Fruit fly (Drosophila melanogaster) whole organism, embryonic: Measurements from ENCODE around the gene rau.

Source experiments
- Bdp1 ChIP-seq: fragments of 200-800 bp; sonication (Bioruptor generic); optimal IDR thresholded peaks from 3 replicates; lab custom pipeline; 2016; ENCODE audit warnings: missing biosample characterization, missing genetic modification characterization
- Bteb2 ChIP-seq: fragments of 200-800 bp; sonication (Bioruptor generic); optimal IDR thresholded peaks from 2 replicates; lab custom pipeline; 2016; ENCODE audit warnings: missing biosample characterization, missing genetic modification characterization
- CG10147 ChIP-seq: fragments of 200-800 bp; sonication (Bioruptor generic); optimal IDR thresholded peaks from 2 replicates; lab custom pipeline; 2019; ENCODE audit warnings: missing biosample characterization, mild to moderate bottlenecking, missing genetic modification characterization, moderate library complexity
- CG10267 ChIP-seq: fragments of 200-800 bp; sonication (Bioruptor generic); optimal IDR thresholded peaks from 2 replicates; lab custom pipeline; 2018; ENCODE audit warnings: missing biosample characterization, mild to moderate bottlenecking, missing genetic modification characterization, moderate library complexity
- CG10543 ChIP-seq: fragments of 200-800 bp; sonication (Bioruptor generic); optimal IDR thresholded peaks from 3 replicates; lab custom pipeline; 2017; ENCODE audit warnings: missing biosample characterization, mild to moderate bottlenecking, missing genetic modification characterization, moderate library complexity
- CG11695 ChIP-seq: fragments of 200-800 bp; sonication (Bioruptor generic); IDR thresholded peaks from 3 replicates; pipeline ENCODE4 v1.3.6; 2022; ENCODE audit warnings: missing biosample characterization, missing genetic modification characterization
- CG15479 ChIP-seq: fragments of 200-800 bp; sonication (Bioruptor generic); optimal IDR thresholded peaks from 3 replicates; lab custom pipeline; 2019; ENCODE audit warnings: missing biosample characterization, mild to moderate bottlenecking, missing genetic modification characterization, moderate library complexity
- CG1602 ChIP-seq: fragments of 200-800 bp; sonication (Bioruptor generic); optimal IDR thresholded peaks from 3 replicates; lab custom pipeline; 2016; ENCODE audit warnings: missing biosample characterization, missing genetic modification characterization
- CG17359 ChIP-seq: fragments of 200-800 bp; sonication (Bioruptor generic); optimal IDR thresholded peaks from 3 replicates; lab custom pipeline; 2018; ENCODE audit warnings: missing biosample characterization, mild to moderate bottlenecking, missing genetic modification characterization, moderate library complexity
- CG1792 ChIP-seq: fragments of 200-800 bp; sonication (Bioruptor generic); optimal IDR thresholded peaks from 2 replicates; lab custom pipeline; 2016; ENCODE audit warnings: missing biosample characterization, missing genetic modification characterization
- CG2678 ChIP-seq: fragments of 200-800 bp; sonication (Bioruptor generic); optimal IDR thresholded peaks from 3 replicates; lab custom pipeline; 2019; ENCODE audit warnings: missing biosample characterization, mild to moderate bottlenecking, missing genetic modification characterization, moderate library complexity
- CG2889 ChIP-seq: fragments of 200-800 bp; sonication (Bioruptor generic); IDR thresholded peaks from 3 replicates; pipeline ENCODE4 v1.3.6; 2022; ENCODE audit warnings: missing biosample characterization, missing genetic modification characterization
- CG5953 ChIP-seq: fragments of 200-800 bp; sonication (Bioruptor generic); IDR thresholded peaks from 2 replicates; pipeline ENCODE4 v1.3.6; 2022; ENCODE audit warnings: missing biosample characterization, missing genetic modification characterization
- CG7839 ChIP-seq: fragments of 200-800 bp; sonication (Bioruptor generic); optimal IDR thresholded peaks from 3 replicates; lab custom pipeline; 2018; ENCODE audit warnings: missing biosample characterization, mild to moderate bottlenecking, missing genetic modification characterization, moderate library complexity
- CG7928 ChIP-seq: fragments of 200-800 bp; sonication (Bioruptor generic); optimal IDR thresholded peaks from 2 replicates; lab custom pipeline; 2017; ENCODE audit warnings: missing biosample characterization, mild to moderate bottlenecking, missing genetic modification characterization
- CG8478 ChIP-seq: fragments of >200 bp; optimal IDR thresholded peaks from 2 replicates; lab custom pipeline; 2018
- CG9932 ChIP-seq: fragments of 200-800 bp; sonication (Bioruptor generic); IDR thresholded peaks from 2 replicates; pipeline ENCODE4 v1.3.6; 2022; ENCODE audit warnings: missing biosample characterization, missing genetic modification characterization
- CrebB ChIP-seq: fragments of 200-800 bp; sonication (Bioruptor generic); optimal IDR thresholded peaks from 3 replicates; lab custom pipeline; 2018; ENCODE audit warnings: missing biosample characterization, mild to moderate bottlenecking, missing genetic modification characterization
- D ChIP-seq, 2 experiments: fragments of 200-800 bp in 1 of 2; fragments of >200 bp in 1 of 2; sonication (Bioruptor generic) in 1 of 2; optimal IDR thresholded peaks; 2 replicates in 1 of 2; 3 replicates in 1 of 2; lab custom pipeline; 2017; ENCODE audit warnings: mild to moderate bottlenecking in 1 of 2, missing biosample characterization in 1 of 2, missing genetic modification characterization in 1 of 2, missing genetic modification reagents in 1 of 2
- Ets65A ChIP-seq: fragments of 200-800 bp; sonication (Bioruptor generic); peaks from one replicate; lab custom pipeline; 2016; ENCODE audit warnings: missing biosample characterization, missing genetic modification characterization
- Fer1 ChIP-seq: fragments of 200-800 bp; sonication (Bioruptor generic); optimal IDR thresholded peaks from 2 replicates; lab custom pipeline; 2017; ENCODE audit warnings: missing biosample characterization, mild to moderate bottlenecking, missing genetic modification characterization
- H15 ChIP-seq: fragments of 200-800 bp; sonication (Bioruptor generic); IDR thresholded peaks from 3 replicates; pipeline ENCODE4 v1.3.6; 2022; ENCODE audit warnings: missing biosample characterization, missing genetic modification characterization
- HLH4C ChIP-seq: fragments of 200-800 bp; sonication (Bioruptor generic); IDR thresholded peaks from 3 replicates; pipeline ENCODE4 v1.3.6; 2022; ENCODE audit warnings: missing biosample characterization, missing genetic modification characterization; ENCODE audit not compliant: partially characterized antibody
- HmgZ ChIP-seq: fragments of 200-800 bp; sonication (Bioruptor generic); optimal IDR thresholded peaks from 2 replicates; lab custom pipeline; 2018; ENCODE audit warnings: missing biosample characterization, mild to moderate bottlenecking, missing genetic modification characterization
- Hmr ChIP-seq: fragments of 200-800 bp; sonication (Bioruptor generic); optimal IDR thresholded peaks from 3 replicates; lab custom pipeline; 2017; ENCODE audit warnings: mild to moderate bottlenecking, missing biosample characterization, missing genetic modification reagents, missing genetic modification characterization
- Oaz ChIP-seq: fragments of 200-800 bp; sonication (Bioruptor generic); IDR thresholded peaks from 2 replicates; pipeline ENCODE4 v1.3.6; 2022; ENCODE audit warnings: missing biosample characterization, missing genetic modification characterization
- Pdp1 ChIP-seq, 2 experiments: fragments of 200-800 bp; sonication (Bioruptor generic); optimal IDR thresholded peaks; 3 replicates each; lab custom pipeline; 2016; ENCODE audit warnings: missing biosample characterization in 2 of 2, missing genetic modification characterization in 2 of 2, mild to moderate bottlenecking in 1 of 2, moderate library complexity in 1 of 2
- Poxn ChIP-seq: fragments of 200-800 bp; sonication (Bioruptor generic); IDR thresholded peaks from 2 replicates; pipeline ENCODE4 v1.3.6; 2022; ENCODE audit warnings: missing biosample characterization, missing genetic modification characterization
- Stat92E ChIP-seq, 3 experiments: fragments of >200 bp in 2 of 3; fragments of 200-800 bp in 1 of 3; sonication (Bioruptor generic) in 1 of 3; optimal IDR thresholded peaks; 2 replicates each; lab custom pipeline; 2017 to 2019; ENCODE audit warnings: missing biosample characterization in 3 of 3, missing genetic modification characterization in 3 of 3, mild to moderate bottlenecking in 1 of 3, moderate library complexity in 1 of 3
- Xrp1 ChIP-seq: fragments of 200-800 bp; sonication (Bioruptor generic); IDR thresholded peaks from 2 replicates; pipeline ENCODE4 v1.3.6; 2022; ENCODE audit warnings: missing biosample characterization, missing genetic modification characterization
- al ChIP-seq: fragments of 200-800 bp; sonication (Bioruptor generic); IDR thresholded peaks from 2 replicates; pipeline ENCODE4 v1.3.6; 2022; ENCODE audit warnings: missing biosample characterization, missing genetic modification characterization
- br ChIP-seq: fragments of >200 bp; optimal IDR thresholded peaks from 2 replicates; lab custom pipeline; 2017
- crol ChIP-seq: fragments of 200-800 bp; sonication (Bioruptor generic); IDR thresholded peaks from 2 replicates; pipeline ENCODE4 v1.3.6; 2022; ENCODE audit warnings: missing biosample characterization, missing genetic modification characterization
- dimm ChIP-seq: fragments of 200-800 bp; sonication (Bioruptor generic); IDR thresholded peaks from 2 replicates; pipeline ENCODE4 v1.3.6; 2022; ENCODE audit warnings: missing biosample characterization, missing genetic modification characterization
- disco-r ChIP-seq: fragments of 200-800 bp; sonication (Bioruptor generic); optimal IDR thresholded peaks from 2 replicates; lab custom pipeline; 2016; ENCODE audit warnings: missing biosample characterization, missing genetic modification characterization
- ftz-f1 ChIP-seq: fragments of 200-800 bp; sonication (Bioruptor generic); optimal IDR thresholded peaks from 2 replicates; lab custom pipeline; 2016; ENCODE audit warnings: missing biosample characterization, missing genetic modification characterization
- gro ChIP-seq: fragments of 200-800 bp; sonication (Bioruptor generic); optimal IDR thresholded peaks from 2 replicates; lab custom pipeline; 2016; ENCODE audit warnings: missing biosample characterization, missing genetic modification characterization
- her ChIP-seq: fragments of 200-800 bp; sonication (Bioruptor generic); optimal IDR thresholded peaks from 2 replicates; lab custom pipeline; 2016; ENCODE audit warnings: missing biosample characterization, missing genetic modification characterization
- insv ChIP-seq, 2 experiments: fragments of 200-800 bp; sonication (Bioruptor generic); optimal IDR thresholded peaks; 3 replicates each; lab custom pipeline; 2016 to 2018; ENCODE audit warnings: missing biosample characterization in 2 of 2, missing genetic modification characterization in 2 of 2
- oc ChIP-seq: fragments of 200-800 bp; sonication (Bioruptor generic); optimal IDR thresholded peaks from 2 replicates; lab custom pipeline; 2018; ENCODE audit warnings: missing biosample characterization, mild to moderate bottlenecking, missing genetic modification characterization, moderate library complexity
- sens ChIP-seq: fragments of 200-800 bp; sonication (Bioruptor generic); peaks from one replicate; lab custom pipeline; 2016; ENCODE audit warnings: missing biosample characterization, missing genetic modification characterization
- sna ChIP-seq: fragments of 200-800 bp; sonication (Bioruptor generic); IDR thresholded peaks from 2 replicates; pipeline ENCODE4 v1.3.6; 2022; ENCODE audit warnings: missing biosample characterization, missing genetic modification characterization; ENCODE audit not compliant: partially characterized antibody
- sug ChIP-seq: fragments of 200-800 bp; optimal IDR thresholded peaks from 2 replicates; lab custom pipeline; 2019; ENCODE audit warnings: missing biosample characterization, mild to moderate bottlenecking, missing genetic modification characterization, moderate library complexity
- tio ChIP-seq: fragments of 200-800 bp; sonication (Bioruptor generic); optimal IDR thresholded peaks from 2 replicates; lab custom pipeline; 2017; ENCODE audit warnings: missing biosample characterization, missing genetic modification characterization, inconsistent platforms
- twi ChIP-seq: fragments of 200-800 bp; optimal IDR thresholded peaks from 2 replicates; lab custom pipeline; 2019; ENCODE audit warnings: missing biosample characterization, mild to moderate bottlenecking, missing genetic modification characterization, moderate library complexity
- unc-4 ChIP-seq: fragments of 200-800 bp; sonication (Bioruptor generic); IDR thresholded peaks from 2 replicates; pipeline ENCODE4 v1.3.6; 2022; ENCODE audit warnings: missing biosample characterization, missing genetic modification characterization; ENCODE audit not compliant: partially characterized antibody
- wek ChIP-seq: fragments of 200-800 bp; sonication (Bioruptor generic); optimal IDR thresholded peaks from 3 replicates; lab custom pipeline; 2018; ENCODE audit warnings: missing biosample characterization, mild to moderate bottlenecking, missing genetic modification characterization, moderate library complexity

Gene rau

dm6 chr2L:5876474-5877067 lies 2.7 kb downstream of the rau start (continued):
- TF ChIP-seq CG7928 (GFP tag; lab: Kevin White, UChicago), result peak; percentile 33
- no peak for TF ChIP-seq CG10267 (tag; lab: Kevin White, UChicago)
- no peak for TF ChIP-seq Bteb2 (GFP tag; lab: Kevin White, UChicago)
- peak; percentile 53 for TF ChIP-seq HmgZ (tag; lab: Kevin White, UChicago)
- peak; percentile 78 for TF ChIP-seq Hmr (GFP tag; lab: Kevin White, UChicago)
- peak; percentile 63 for TF ChIP-seq CG10543 (GFP tag; lab: Kevin White, UChicago)
- peak; percentile 38; the same call in 1 of the 2 replicates for TF ChIP-seq CG5953
- 0 out of 2 replicates have a peak, but pooled peaks have one; percentile 33 for TF ChIP-seq CG9932 (GFP tag; lab: Robert Waterston, UW)
- TF ChIP-seq Pdp1 (GFP tag; optimal IDR thresholded peaks at IDR 0.05; lab: Kevin White, UChicago), result peak in 1 of 2 experiments; percentile 11
- no peak for TF ChIP-seq CG1792
- TF ChIP-seq CrebB (tag; lab: Kevin White, UChicago), result peak; percentile 68
- no peak for TF ChIP-seq Ets65A (GFP tag; lab: Kevin White, UChicago)
- peak; percentile 52 for TF ChIP-seq CG10147 (GFP tag; lab: Kevin White, UChicago)
- peak; percentile 13 for TF ChIP-seq CG7839 (tag; lab: Kevin White, UChicago)

dm6 chr2L:5870838-5871702 lies 8.2 kb downstream of the rau start:
- TF ChIP-seq Poxn (no peak), Xrp1 (GFP tag; lab: Robert Waterston, UW) (no peak), CG10147 (GFP tag; lab: Kevin White, UChicago) (no peak), D (optimal IDR thresholded peaks at IDR 0.05; lab: Kevin White, UChicago) (peak; percentile 50), D (GFP tag; optimal IDR thresholded peaks at IDR 0.05; lab: Kevin White, UChicago) (no peak), Fer1 (GFP tag; lab: Kevin White, UChicago) (no peak), crol (GFP tag; lab: Robert Waterston, UW) (peak; percentile 35; the same call in 1 of the 2 replicates), CG11695 (GFP tag; lab: Robert Waterston, UW) (no peak), br (lab: Kevin White, UChicago) (no peak), Stat92E (GFP tag; optimal IDR thresholded peaks at IDR 0.05; lab: Kevin White, UChicago) (no peak), Ets65A (GFP tag; lab: Kevin White, UChicago) (peak; percentile 2), CG1602 (GFP tag; lab: Kevin White, UChicago) (no peak), CG2889 (GFP tag; lab: Robert Waterston, UW) (no peak), twi (tag; lab: Kevin White, UChicago) (peak; percentile 99), insv (GFP tag; optimal IDR thresholded peaks at IDR 0.05; lab: Kevin White, UChicago) (no peak), dimm (GFP tag; lab: Robert Waterston, UW) (no peak), CG17359 (tag; lab: Kevin White, UChicago) (no peak), oc (tag; lab: Kevin White, UChicago) (peak; percentile 12), tio (no peak), disco-r (no peak), CG2678 (tag; lab: Kevin White, UChicago) (no peak), sna (GFP tag; lab: Robert Waterston, UW) (no peak), ftz-f1 (GFP tag; lab: Kevin White, UChicago) (no peak), HLH4C (GFP tag; lab: Robert Waterston, UW) (no peak), H15 (GFP tag; lab: Robert Waterston, UW) (no peak), wek (GFP tag; lab: Kevin White, UChicago) (no peak), CG8478 (lab: Kevin White, UChicago) (no peak), sug (tag; lab: Kevin White, UChicago) (no peak), unc-4 (GFP tag; lab: Robert Waterston, UW) (no peak), gro (GFP tag; lab: Kevin White, UChicago) (no peak), Bdp1 (no peak), al (GFP tag; lab: Robert Waterston, UW) (no peak), Oaz (no peak), CG15479 (peak; percentile 93), sens (GFP tag; lab: Kevin White, UChicago) (no peak), her (GFP tag; lab: Kevin White, UChicago) (no peak)
